Worm (Caenorhabditis elegans) whole organism, young adult: Measurements from ENCODE around the gene glrx-21.

Experiments
- B0336.3 ChIP-seq: fragments of 200-800 bp; sonication (Bioruptor generic); IDR thresholded peaks from 2 replicates; pipeline ENCODE4 v1.3.6; 2022; ENCODE audit warnings: missing genetic modification characterization, missing compliant biosample characterization
- D2030.7 ChIP-seq: fragments of 200-800 bp; sonication (Bioruptor generic); IDR thresholded peaks from 2 replicates; pipeline ENCODE4 v1.3.6; 2022; ENCODE audit warnings: missing genetic modification reagents, missing genetic modification characterization, missing compliant biosample characterization
- F22D6.2 ChIP-seq: sonication (generic microtip); optimal IDR thresholded peaks from 2 replicates; lab custom pipeline; 2016; ENCODE audit warnings: mild to moderate bottlenecking, missing genetic modification characterization, missing compliant biosample characterization
- F37B4.10 ChIP-seq: fragments of 200-800 bp; sonication (Bioruptor generic); IDR thresholded peaks from 2 replicates; pipeline ENCODE4 v1.3.6; 2022; ENCODE audit warnings: missing genetic modification characterization, missing compliant biosample characterization
- F52B5.7 ChIP-seq: sonication (generic microtip); optimal IDR thresholded peaks from 2 replicates; lab custom pipeline; 2016; ENCODE audit warnings: mild to moderate bottlenecking, missing genetic modification characterization, missing compliant biosample characterization
- F57A8.1 ChIP-seq: fragments of 200-800 bp; sonication (Bioruptor generic); optimal IDR thresholded peaks from 2 replicates; lab custom pipeline; 2018; ENCODE audit warnings: mild to moderate bottlenecking, missing genetic modification characterization, moderate library complexity, missing compliant biosample characterization
- F57C9.4 ChIP-seq: sonication (generic microtip); optimal IDR thresholded peaks from 2 replicates; lab custom pipeline; 2017; ENCODE audit warnings: mild to moderate bottlenecking, missing genetic modification characterization, missing compliant biosample characterization
- T26A5.8 ChIP-seq: sonication (generic microtip); optimal IDR thresholded peaks from 2 replicates; lab custom pipeline; 2016; ENCODE audit warnings: missing genetic modification characterization, missing compliant biosample characterization
- Y56A3A.18 ChIP-seq: fragments of 200-800 bp; sonication (Bioruptor generic); IDR thresholded peaks from 2 replicates; pipeline ENCODE4 v1.3.6; 2022; ENCODE audit warnings: missing genetic modification reagents, missing genetic modification characterization, missing compliant biosample characterization
- Y79H2A.3 ChIP-seq: fragments of 200-800 bp; sonication (Bioruptor generic); conservative IDR thresholded peaks from 2 replicates; pipeline ENCODE4 v1.3.6; 2022; ENCODE audit warnings: missing genetic modification reagents, missing genetic modification characterization, missing compliant biosample characterization
- Y95B8A.8 ChIP-seq: fragments of 200-800 bp; sonication (Bioruptor generic); IDR thresholded peaks from 2 replicates; pipeline ENCODE4 v1.3.6; 2022; ENCODE audit warnings: missing genetic modification reagents, missing genetic modification characterization, missing compliant biosample characterization
- ama-1 ChIP-seq, 3 experiments: fragments of 150-350 bp in 1 of 3; sonication (generic microtip) in 2 of 3; optimal IDR thresholded peaks; 2 replicates each; lab custom pipeline; 2014 to 2018; ENCODE audit warnings: missing biosample characterization in 2 of 3, missing genetic modification characterization in 2 of 3, missing genetic modification reagents in 2 of 3
- atf-7 ChIP-seq: sonication (generic microtip); optimal IDR thresholded peaks from 2 replicates; lab custom pipeline; 2017; ENCODE audit warnings: mild to moderate bottlenecking, missing genetic modification characterization, missing compliant biosample characterization
- attf-3 ChIP-seq: fragments of 200-800 bp; sonication (Bioruptor generic); conservative IDR thresholded peaks from 2 replicates; pipeline ENCODE4 v1.3.6; 2022; ENCODE audit warnings: missing genetic modification reagents, missing genetic modification characterization, missing compliant biosample characterization
- attf-5 ChIP-seq: fragments of 200-800 bp; sonication (Bioruptor generic); optimal IDR thresholded peaks from 2 replicates; lab custom pipeline; 2018; ENCODE audit warnings: mild to moderate bottlenecking, missing genetic modification characterization, missing compliant biosample characterization
- bed-2 ChIP-seq: fragments of 200-800 bp; sonication (Bioruptor generic); IDR thresholded peaks from 2 replicates; pipeline ENCODE4 v1.3.6; 2022; ENCODE audit warnings: missing genetic modification reagents, missing genetic modification characterization, missing compliant biosample characterization
- ccch-3 ChIP-seq: fragments of 200-800 bp; sonication (Bioruptor generic); optimal IDR thresholded peaks from 2 replicates; lab custom pipeline; 2018; ENCODE audit warnings: mild to moderate bottlenecking, missing genetic modification characterization, missing compliant biosample characterization
- cebp-1 ChIP-seq, 2 experiments: fragments of 200-800 bp in 1 of 2; sonication (Bioruptor generic) in 1 of 2; sonication (generic microtip) in 1 of 2; IDR thresholded peaks in 1 of 2; optimal IDR thresholded peaks in 1 of 2; 2 replicates each; pipeline versions ENCODE4 v1.3.6 to Lab custom; 2017 to 2022; ENCODE audit warnings: missing compliant biosample characterization in 2 of 2, missing genetic modification characterization in 2 of 2, mild to moderate bottlenecking in 1 of 2, missing genetic modification reagents in 1 of 2, moderate library complexity in 1 of 2
- ceh-40 ChIP-seq: fragments of 200-800 bp; sonication (Bioruptor generic); IDR thresholded peaks from 2 replicates; pipeline ENCODE4 v1.3.6; 2022; ENCODE audit warnings: missing genetic modification characterization, missing compliant biosample characterization
- ceh-58 ChIP-seq: fragments of 200-800 bp; sonication (Bioruptor generic); IDR thresholded peaks from 2 replicates; pipeline ENCODE4 v1.3.6; 2022; ENCODE audit warnings: missing genetic modification characterization, missing compliant biosample characterization
- ceh-91 ChIP-seq: fragments of 200-800 bp; sonication (Bioruptor generic); IDR thresholded peaks from 2 replicates; pipeline ENCODE4 v1.3.6; 2022; ENCODE audit warnings: missing genetic modification reagents, missing genetic modification characterization, missing compliant biosample characterization
- die-1 ChIP-seq: sonication (generic microtip); optimal IDR thresholded peaks from 2 replicates; lab custom pipeline; 2016; ENCODE audit warnings: missing genotype, mild to moderate bottlenecking, missing genetic modification characterization, missing compliant biosample characterization
- dox-1 ChIP-seq: fragments of 200-800 bp; sonication (Bioruptor generic); IDR thresholded peaks from 2 replicates; pipeline ENCODE4 v1.3.6; 2022; ENCODE audit warnings: missing genetic modification reagents, missing genetic modification characterization, missing compliant biosample characterization
- egrh-3 ChIP-seq: fragments of 200-800 bp; sonication (Bioruptor generic); IDR thresholded peaks from 2 replicates; pipeline ENCODE4 v1.3.6; 2022; ENCODE audit warnings: missing genetic modification reagents, missing genetic modification characterization, missing compliant biosample characterization
- gei-17 ChIP-seq: fragments of 200-800 bp; sonication (Bioruptor generic); optimal IDR thresholded peaks from 2 replicates; lab custom pipeline; 2018; ENCODE audit warnings: mild to moderate bottlenecking, missing genetic modification characterization, missing compliant biosample characterization
- hlh-12 ChIP-seq: sonication (generic microtip); optimal IDR thresholded peaks from 2 replicates; lab custom pipeline; 2016; ENCODE audit warnings: missing genetic modification characterization, missing compliant biosample characterization
- hrde-1 ChIP-seq: sonication (generic microtip); optimal IDR thresholded peaks from 2 replicates; lab custom pipeline; 2016; ENCODE audit warnings: missing genetic modification characterization, mild to moderate bottlenecking, missing compliant biosample characterization, moderate library complexity, missing genotype, missing genetic modification reagents, borderline replicate concordance
- lin-35 ChIP-seq, 3 experiments: fragments of 150-350 bp in 2 of 3; sonication (generic microtip) in 1 of 3; optimal IDR thresholded peaks; 2 replicates each; lab custom pipeline; 2014 to 2018; ENCODE audit warnings: missing biosample characterization in 3 of 3, missing genetic modification characterization in 3 of 3, missing genetic modification reagents in 3 of 3
- lsl-1 ChIP-seq: fragments of 200-800 bp; sonication (Bioruptor generic); optimal IDR thresholded peaks from 2 replicates; lab custom pipeline; 2018; ENCODE audit warnings: mild to moderate bottlenecking, missing genetic modification characterization, moderate library complexity, missing compliant biosample characterization
- madf-10 ChIP-seq: sonication (generic microtip); optimal IDR thresholded peaks from 2 replicates; lab custom pipeline; 2016; ENCODE audit warnings: mild to moderate bottlenecking, missing genetic modification characterization, missing compliant biosample characterization
- mes-4 ChIP-seq: sonication (generic microtip); optimal IDR thresholded peaks from 2 replicates; lab custom pipeline; 2016; ENCODE audit warnings: missing genotype, missing genetic modification characterization, missing compliant biosample characterization
- nfyb-1 ChIP-seq: fragments of 200-800 bp; sonication (Bioruptor generic); IDR thresholded peaks from 2 replicates; pipeline ENCODE4 v1.3.6; 2022; ENCODE audit warnings: missing genetic modification reagents, missing genetic modification characterization, missing compliant biosample characterization
- nhr-120 ChIP-seq: fragments of 200-800 bp; sonication (Bioruptor generic); IDR thresholded peaks from 2 replicates; pipeline ENCODE4 v1.3.6; 2022; ENCODE audit warnings: missing genetic modification characterization, missing compliant biosample characterization
- nhr-80 ChIP-seq: sonication (generic microtip); optimal IDR thresholded peaks from 2 replicates; lab custom pipeline; 2016; ENCODE audit warnings: missing genetic modification characterization, missing compliant biosample characterization
- nhr-90 ChIP-seq: sonication (generic microtip); optimal IDR thresholded peaks from 2 replicates; lab custom pipeline; 2016; ENCODE audit warnings: missing genotype, mild to moderate bottlenecking, missing genetic modification characterization, missing compliant biosample characterization
- pbrm-1 ChIP-seq: fragments of 200-800 bp; sonication (Bioruptor generic); IDR thresholded peaks from 2 replicates; pipeline ENCODE4 v1.3.6; 2022; ENCODE audit warnings: missing genetic modification reagents, missing genetic modification characterization, missing compliant biosample characterization
- snpc-1.3 ChIP-seq: sonication (generic microtip); optimal IDR thresholded peaks from 2 replicates; lab custom pipeline; 2017; ENCODE audit warnings: missing genetic modification characterization, mild to moderate bottlenecking, missing compliant biosample characterization, antibody characterized with exemption, moderate library complexity, missing genotype, missing genetic modification reagents; ENCODE audit not compliant: insufficient read depth
- snpc-3.4 ChIP-seq: sonication (generic microtip); optimal IDR thresholded peaks from 2 replicates; lab custom pipeline; 2017; ENCODE audit warnings: missing genetic modification characterization, mild to moderate bottlenecking, missing compliant biosample characterization, antibody characterized with exemption, moderate library complexity, missing genotype, missing genetic modification reagents
- snpc-4 ChIP-seq, 5 experiments: fragments of 150-350 bp in 1 of 5; sonication (generic microtip) in 4 of 5; optimal IDR thresholded peaks; 2 replicates each; lab custom pipeline; 2014 to 2018; ENCODE audit warnings: missing genetic modification characterization in 5 of 5, missing biosample characterization in 3 of 5, antibody characterized with exemption in 2 of 5, mild to moderate bottlenecking in 2 of 5, missing compliant biosample characterization in 2 of 5, missing genotype in 2 of 5, moderate library complexity in 2 of 5, missing genetic modification reagents in 1 of 5
- somi-1 ChIP-seq: fragments of 200-800 bp; sonication (Bioruptor generic); optimal IDR thresholded peaks from 2 replicates; lab custom pipeline; 2018; ENCODE audit warnings: mild to moderate bottlenecking, missing genetic modification characterization, missing compliant biosample characterization
- sptf-2 ChIP-seq: fragments of 200-800 bp; sonication (Bioruptor generic); optimal IDR thresholded peaks from 2 replicates; lab custom pipeline; 2018; ENCODE audit warnings: mild to moderate bottlenecking, missing genetic modification characterization, missing compliant biosample characterization
- tbx-9 ChIP-seq: sonication (generic microtip); optimal IDR thresholded peaks from 2 replicates; lab custom pipeline; 2016; ENCODE audit warnings: borderline replicate concordance, missing genetic modification characterization, inconsistent platforms, missing compliant biosample characterization
- unc-62 ChIP-seq: fragments of 150-350 bp; optimal IDR thresholded peaks from 2 replicates; lab custom pipeline; 2014; ENCODE audit warnings: missing biosample characterization, missing genetic modification reagents, missing genetic modification characterization
- zfh-2 ChIP-seq: fragments of 200-800 bp; sonication (Bioruptor generic); conservative IDR thresholded peaks from 2 replicates; pipeline ENCODE4 v1.3.6; 2022; ENCODE audit warnings: missing genetic modification reagents, missing genetic modification characterization, missing compliant biosample characterization
- ztf-18 ChIP-seq: sonication (generic microtip); optimal IDR thresholded peaks from 2 replicates; lab custom pipeline; 2016; ENCODE audit warnings: missing genotype, mild to moderate bottlenecking, missing genetic modification characterization, missing compliant biosample characterization
- ztf-25 ChIP-seq: fragments of 200-800 bp; sonication (Bioruptor generic); IDR thresholded peaks from 2 replicates; pipeline ENCODE4 v1.3.6; 2022; ENCODE audit warnings: missing genetic modification reagents, missing genetic modification characterization, missing compliant biosample characterization
- ztf-26 ChIP-seq: sonication (generic microtip); optimal IDR thresholded peaks from 2 replicates; lab custom pipeline; 2017; ENCODE audit warnings: missing genetic modification characterization, missing compliant biosample characterization
- ztf-6 ChIP-seq: fragments of 200-800 bp; sonication (Bioruptor generic); IDR thresholded peaks from 2 replicates; pipeline ENCODE4 v1.3.6; 2022; ENCODE audit warnings: missing genetic modification reagents, missing genetic modification characterization, missing compliant biosample characterization

Gene glrx-21

ce11 chrIII:5349250-5349649 is 3.3 kb upstream of the glrx-21 start, which contains the start of gene thoc-5 (continued):
- TF ChIP-seq mes-4 (tag; lab: Kevin White, UChicago) (no peak), atf-7 (tag; lab: Kevin White, UChicago) (no peak), F52B5.7 (tag; lab: Kevin White, UChicago) (no peak), sptf-2 (no peak), bed-2 (GFP tag; lab: Robert Waterston, UW) (peak; percentile 86), ztf-26 (no peak), ceh-91 (GFP tag; lab: Robert Waterston, UW) (no peak), lin-35 (GFP tag; optimal IDR thresholded peaks at IDR 0.05; lab: Kevin White, UChicago) (peak in 2 of 3 experiments; percentile 20 to 93), nfyb-1 (GFP tag; lab: Robert Waterston, UW) (peak; percentile 44; the same call in 1 of the 2 replicates), somi-1 (GFP tag; lab: Kevin White, UChicago) (no peak), gei-17 (no peak), ztf-18 (tag; lab: Kevin White, UChicago) (no peak), unc-62 (no peak), egrh-3 (GFP tag; lab: Robert Waterston, UW) (no peak), ccch-3 (GFP tag; lab: Kevin White, UChicago) (no peak), Y56A3A.18 (GFP tag; lab: Robert Waterston, UW) (no peak), attf-3 (GFP tag; lab: Robert Waterston, UW) (peak; percentile 64; the same call in 1 of the 2 replicates), hlh-12 (tag; lab: Kevin White, UChicago) (no peak), snpc-4 (GFP tag; optimal IDR thresholded peaks at IDR 0.05; lab: Kevin White, UChicago) (no peak), snpc-4 (tag; optimal IDR thresholded peaks at IDR 0.05; lab: Kevin White, UChicago) (peak in 1 of 4 experiments; percentile 12), ceh-40 (0 out of 2 replicates have a peak, but pooled peaks have one; percentile 43), snpc-3.4 (no peak), ztf-25 (no peak), nhr-80 (tag; lab: Kevin White, UChicago) (no peak), pbrm-1 (GFP tag; lab: Robert Waterston, UW) (peak; percentile 61; the same call in 1 of the 2 replicates), tbx-9 (tag; lab: Kevin White, UChicago) (no peak), madf-10 (tag; lab: Kevin White, UChicago) (peak; percentile 32), dox-1 (GFP tag; lab: Robert Waterston, UW) (no peak), ztf-6 (GFP tag; lab: Robert Waterston, UW) (no peak), F37B4.10 (GFP tag; lab: Robert Waterston, UW) (no peak), Y95B8A.8 (GFP tag; lab: Robert Waterston, UW) (no peak), ama-1 (optimal IDR thresholded peaks at IDR 0.05; lab: Kevin White, UChicago) (no peak), ama-1 (GFP tag; optimal IDR thresholded peaks at IDR 0.05; lab: Kevin White, UChicago) (no peak), D2030.7 (GFP tag; lab: Robert Waterston, UW) (peak; percentile 22; the same call in 1 of the 2 replicates), attf-5 (peak; percentile 6), F57C9.4 (tag; lab: Kevin White, UChicago) (no peak), ceh-58 (GFP tag; lab: Robert Waterston, UW) (no peak), nhr-90 (tag; lab: Kevin White, UChicago) (no peak), F22D6.2 (tag; lab: Kevin White, UChicago) (peak; percentile 63), zfh-2 (GFP tag; lab: Robert Waterston, UW) (no peak), nhr-120 (GFP tag; lab: Robert Waterston, UW) (no peak), hrde-1 (tag; lab: Kevin White, UChicago) (no peak), B0336.3 (GFP tag; lab: Robert Waterston, UW) (no peak), snpc-1.3 (tag; lab: Kevin White, UChicago) (no peak), F57A8.1 (GFP tag; lab: Kevin White, UChicago) (no peak), T26A5.8 (tag; lab: Kevin White, UChicago) (no peak), lsl-1 (GFP tag; lab: Kevin White, UChicago) (peak; percentile 49), cebp-1 (GFP tag; IDR thresholded peaks at IDR 0.05; lab: Robert Waterston, UW) (no peak), cebp-1 (tag; optimal IDR thresholded peaks at IDR 0.05; lab: Kevin White, UChicago) (peak; percentile 54), Y79H2A.3 (GFP tag; lab: Robert Waterston, UW) (no peak), die-1 (tag; lab: Kevin White, UChicago) (no peak)
